Worm (Caenorhabditis elegans) whole organism, L3 larva: ENCODE data around the gene gnrr-5.

Source experiments
- ZK546.5 ChIP-seq: sonication (generic microtip); optimal IDR thresholded peaks from 2 replicates; lab custom pipeline; 2017; ENCODE audit warnings: missing biosample characterization, missing genetic modification characterization
- ceh-16 ChIP-seq: sonication (generic microtip); optimal IDR thresholded peaks from 2 replicates; lab custom pipeline; 2017; ENCODE audit warnings: missing biosample characterization, missing genetic modification characterization
- daf-12 ChIP-seq: fragments of 150-350 bp; optimal IDR thresholded peaks from 2 replicates; lab custom pipeline; 2014; ENCODE audit warnings: missing biosample characterization, missing genetic modification reagents, missing genetic modification characterization
- egl-5 ChIP-seq: fragments of 150-350 bp; optimal IDR thresholded peaks from 2 replicates; lab custom pipeline; 2017; ENCODE audit warnings: missing biosample characterization, missing genetic modification reagents, missing genetic modification characterization, inconsistent platforms
- elt-1 ChIP-seq: fragments of 150-350 bp; optimal IDR thresholded peaks from 2 replicates; lab custom pipeline; 2014; ENCODE audit warnings: missing biosample characterization, missing genetic modification characterization
- eor-1 ChIP-seq, 2 experiments: fragments of 150-350 bp; optimal IDR thresholded peaks; 2 replicates each; lab custom pipeline; 2014 to 2018; ENCODE audit warnings: missing biosample characterization in 2 of 2, missing genetic modification characterization in 2 of 2
- fkh-2 ChIP-seq: fragments of 150-350 bp; optimal IDR thresholded peaks from 2 replicates; lab custom pipeline; 2014; ENCODE audit warnings: missing biosample characterization, missing genetic modification reagents, missing genetic modification characterization
- lin-15B ChIP-seq: fragments of 150-350 bp; optimal IDR thresholded peaks from 2 replicates; lab custom pipeline; 2014; ENCODE audit warnings: missing biosample characterization, missing genetic modification characterization
- lin-39 ChIP-seq: fragments of 150-350 bp; optimal IDR thresholded peaks from 2 replicates; lab custom pipeline; 2018; ENCODE audit warnings: missing biosample characterization, missing genetic modification reagents, missing genetic modification characterization
- nhr-11 ChIP-seq: fragments of 150-350 bp; optimal IDR thresholded peaks from 2 replicates; lab custom pipeline; 2014; ENCODE audit warnings: missing biosample characterization, missing genetic modification characterization
- nhr-12 ChIP-seq: fragments of 150-350 bp; optimal IDR thresholded peaks from 2 replicates; lab custom pipeline; 2014; ENCODE audit warnings: missing biosample characterization, missing genetic modification characterization
- nhr-25 ChIP-seq: sonication (generic microtip); optimal IDR thresholded peaks from 2 replicates; lab custom pipeline; 2017; ENCODE audit warnings: missing biosample characterization, missing genetic modification characterization
- nhr-67 ChIP-seq: fragments of 150-350 bp; optimal IDR thresholded peaks from 2 replicates; lab custom pipeline; 2014; ENCODE audit warnings: missing biosample characterization, missing genetic modification characterization
- nhr-77 ChIP-seq: fragments of 150-350 bp; optimal IDR thresholded peaks from 2 replicates; lab custom pipeline; 2014; ENCODE audit warnings: missing biosample characterization, missing genetic modification characterization
- pha-4 ChIP-seq: fragments of 150-350 bp; optimal IDR thresholded peaks from 2 replicates; lab custom pipeline; 2014; ENCODE audit warnings: missing biosample characterization, missing genetic modification reagents, missing genetic modification characterization
- pqm-1 ChIP-seq: fragments of 150-350 bp; optimal IDR thresholded peaks from 2 replicates; lab custom pipeline; 2017; ENCODE audit warnings: missing biosample characterization, missing genetic modification characterization, inconsistent platforms
- skn-1 ChIP-seq: fragments of 150-350 bp; optimal IDR thresholded peaks from 2 replicates; lab custom pipeline; 2014; ENCODE audit warnings: missing biosample characterization, missing genetic modification characterization
- tbx-2 ChIP-seq: sonication (generic microtip); optimal IDR thresholded peaks from 2 replicates; lab custom pipeline; 2016; ENCODE audit warnings: mild to moderate bottlenecking, missing genetic modification characterization, missing compliant biosample characterization
- unc-62 ChIP-seq: fragments of 150-350 bp; sonication (generic microtip); optimal IDR thresholded peaks from 4 replicates; lab custom pipeline; 2014; ENCODE audit warnings: missing biosample characterization, missing genetic modification reagents, missing genetic modification characterization
- zag-1 ChIP-seq: fragments of 150-350 bp; optimal IDR thresholded peaks from 2 replicates; lab custom pipeline; 2014; ENCODE audit warnings: missing biosample characterization, missing genetic modification characterization
- ztf-11 ChIP-seq: fragments of 150-350 bp; optimal IDR thresholded peaks from 2 replicates; lab custom pipeline; 2014; ENCODE audit warnings: missing biosample characterization, missing genetic modification characterization
- ztf-4 ChIP-seq: fragments of 150-350 bp; optimal IDR thresholded peaks from 2 replicates; lab custom pipeline; 2014; ENCODE audit warnings: missing biosample characterization, missing genetic modification characterization

Gene gnrr-5

DNA sequence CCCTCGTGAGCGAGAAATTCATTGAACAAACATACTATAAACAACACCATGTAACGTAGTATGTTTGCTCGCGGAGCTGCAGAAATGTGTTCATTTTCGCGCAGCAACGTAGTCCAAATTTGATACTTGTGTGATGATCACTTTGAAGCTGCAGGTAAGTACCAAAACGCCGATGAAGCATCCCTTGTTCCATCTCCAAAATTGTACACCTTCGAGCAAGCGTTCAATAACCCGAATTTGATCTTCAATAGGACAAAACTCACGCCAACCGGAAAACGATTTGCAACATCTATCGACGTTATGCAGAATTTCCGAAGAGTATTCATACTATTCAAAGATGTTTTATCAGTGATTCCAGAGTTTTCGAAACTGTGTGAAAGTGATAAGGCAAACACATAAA, 43.9 kb downstream of the gnrr-5 start, which contains the start of gene Y47D7A.3:
TSS of gene Y47D7A.3 (plus strand) at position 301 of the 400 bp plus-strand sequence.
- TF ChIP-seq egl-5 (tag; lab: Kevin White, UChicago), result no peak
- TF ChIP-seq daf-12 (tag; lab: Kevin White, UChicago), result no peak
- no peak for TF ChIP-seq pqm-1
- TF ChIP-seq nhr-12 (tag; lab: Kevin White, UChicago), result no peak
- TF ChIP-seq tbx-2, result no peak
- TF ChIP-seq ztf-11 (tag; lab: Kevin White, UChicago), result no peak
- no peak for TF ChIP-seq zag-1 (tag; lab: Kevin White, UChicago)
- no peak for TF ChIP-seq lin-39 (tag; lab: Kevin White, UChicago)
- TF ChIP-seq, all 47 proteins: peak for 0

DNA sequence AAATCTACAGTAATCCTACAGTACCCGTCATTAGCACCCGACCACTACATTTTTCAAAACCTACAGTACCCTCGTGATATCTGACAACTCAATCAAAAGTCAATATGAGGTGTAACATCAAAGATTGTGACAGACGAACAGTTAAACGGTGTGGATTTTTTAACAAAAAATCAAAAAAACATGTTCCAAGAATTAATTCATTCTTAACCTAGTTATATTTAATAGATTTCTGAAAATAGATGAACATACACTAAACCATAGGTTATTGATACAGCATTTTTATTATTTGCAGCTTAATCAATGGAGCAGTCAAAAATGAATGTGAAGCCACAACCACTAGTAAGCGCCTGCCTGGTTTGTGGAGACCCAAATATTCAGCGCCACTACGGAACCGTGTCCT, 47.0 kb downstream of the gnrr-5 start, which contains the start of gene nhr-118:
TSS of gene nhr-118 (plus strand) at position 301 of the 400 bp plus-strand sequence.
- TF ChIP-seq pha-4 (tag; lab: Kevin White, UChicago) (no peak), nhr-67 (no peak), nhr-11 (no peak), ceh-16 (no peak), nhr-25 (tag; lab: Kevin White, UChicago) (no peak), ztf-11 (tag; lab: Kevin White, UChicago) (no peak), elt-1 (tag; lab: Kevin White, UChicago) (no peak), tbx-2 (no peak), lin-39 (tag; lab: Kevin White, UChicago) (no peak), fkh-2 (tag; lab: Kevin White, UChicago) (no peak), nhr-77 (tag; lab: Kevin White, UChicago) (no peak), unc-62 (GFP tag; lab: Kevin White, UChicago) (no peak), skn-1 (tag; lab: Kevin White, UChicago) (no peak), eor-1 (tag; optimal IDR thresholded peaks at IDR 0.05; lab: Kevin White, UChicago) (no peak)

- TF ChIP-seq ztf-4 (tag; lab: Kevin White, UChicago), result no peak
- no peak for TF ChIP-seq eor-1 (tag; optimal IDR thresholded peaks at IDR 0.05; lab: Kevin White, UChicago)
- TF ChIP-seq ZK546.5 (tag; lab: Kevin White, UChicago), result no peak
- TF ChIP-seq lin-15B (tag; lab: Kevin White, UChicago), result no peak
- no peak for TF ChIP-seq nhr-77 (tag; lab: Kevin White, UChicago)
These were observed 52.7 kb downstream of the gnrr-5 start, which contains the start of gene F13A2.5 for ce11 chrV:4401865-4402264. Gene F13A2.5 (minus strand): TSS chrV:4401965.
